Worm (Caenorhabditis elegans): ENCODE data around the gene D2023.4.

Gene D2023.4

DNA sequence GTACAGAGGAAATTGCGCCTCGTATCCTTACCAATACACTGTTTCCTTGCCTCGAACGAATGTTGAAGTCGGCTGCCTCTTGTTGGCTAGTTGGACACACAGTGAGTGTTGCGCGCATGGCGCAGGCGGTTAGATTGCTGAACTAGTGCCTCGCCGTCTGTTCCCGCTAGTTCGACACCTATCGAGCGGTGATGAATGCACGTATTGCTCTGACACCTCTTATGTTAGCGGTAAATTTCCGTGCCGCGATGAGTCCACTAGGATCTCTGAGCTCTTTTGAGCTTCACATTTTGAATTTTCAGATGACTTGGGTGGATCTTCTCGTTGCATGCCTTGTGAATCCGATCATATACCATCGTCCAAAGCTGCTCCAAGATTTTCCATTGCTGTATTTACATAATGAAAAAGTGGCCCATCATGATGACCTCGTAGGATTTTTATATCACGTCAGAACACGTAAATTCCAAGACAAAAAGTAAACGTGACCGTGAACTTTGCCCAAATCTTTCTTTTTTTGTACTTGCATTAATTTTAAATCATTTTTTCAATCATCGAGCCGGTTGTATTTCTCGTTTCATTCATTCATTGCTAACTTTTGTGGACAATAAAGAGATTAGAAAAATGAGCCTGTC lies 42.6 kb downstream of the D2023.4 start, which contains the start of gene F55A11.11 (continued):
- peak; percentile 84 for TF ChIP-seq B0336.3 (GFP tag; IDR thresholded peaks at IDR 0.05)
- TF ChIP-seq F23B12.7 (tag; optimal IDR thresholded peaks at IDR 0.05; ENCODE audit: insufficient read depth) = peak; percentile 73
- no peak; the same call in 1 of the 2 replicates for TF ChIP-seq mcd-1 (GFP tag; IDR thresholded peaks at IDR 0.05)
- peak; percentile 77 for TF ChIP-seq unc-130 (GFP tag; optimal IDR thresholded peaks at IDR 0.05)
- TF ChIP-seq nhr-120 (GFP tag; IDR thresholded peaks at IDR 0.05) = no peak
- TF ChIP-seq nfyb-1 (GFP tag; IDR thresholded peaks at IDR 0.05) = peak; percentile 96
- 0 out of 2 replicates have a peak, but pooled peaks have one; percentile 56 for TF ChIP-seq Y67H2A.10 (GFP tag; conservative IDR thresholded peaks at IDR 0.05)
- TF ChIP-seq let-607 (tag; optimal IDR thresholded peaks at IDR 0.05) = peak; percentile 54 to 76
- TF ChIP-seq D2030.7 (GFP tag; IDR thresholded peaks at IDR 0.05) = peak; percentile 83
- peak; percentile 76 for TF ChIP-seq Y53G8AR.9 (GFP tag; conservative IDR thresholded peaks at IDR 0.05)
- TF ChIP-seq hsf-1 (GFP tag; IDR thresholded peaks at IDR 0.05) = peak; percentile 68
- peak; percentile 92 for TF ChIP-seq chd-7 (tag; optimal IDR thresholded peaks at IDR 0.05)
- peak; percentile 87 for TF ChIP-seq ztf-25 (GFP tag; IDR thresholded peaks at IDR 0.05)
- peak; percentile 88 for TF ChIP-seq pbrm-1 (GFP tag; IDR thresholded peaks at IDR 0.05)
- peak; percentile 89 for TF ChIP-seq Y56A3A.18 (GFP tag; IDR thresholded peaks at IDR 0.05)
- peak; percentile 94 for TF ChIP-seq aptf-3 (GFP tag; IDR thresholded peaks at IDR 0.05)
- peak; percentile 76 for TF ChIP-seq ceh-100 (GFP tag; IDR thresholded peaks at IDR 0.05)
- peak; percentile 82 for TF ChIP-seq ceh-79 (tag; optimal IDR thresholded peaks at IDR 0.05)
- peak; percentile 76 for TF ChIP-seq ztf-22 (GFP tag; optimal IDR thresholded peaks at IDR 0.05)
- TF ChIP-seq attf-5 (GFP tag; optimal IDR thresholded peaks at IDR 0.05) = peak; percentile 90
- 0 out of 2 replicates have a peak, but pooled peaks have one; percentile 28 for TF ChIP-seq ceh-58 (GFP tag; IDR thresholded peaks at IDR 0.05)
- TF ChIP-seq B0035.1 (tag; optimal IDR thresholded peaks at IDR 0.05) = peak; percentile 70
- TF ChIP-seq bed-2 (GFP tag; IDR thresholded peaks at IDR 0.05) = peak; percentile 59; the same call in 1 of the 2 replicates
- peak; percentile 76 for TF ChIP-seq B0019.2 (GFP tag; conservative IDR thresholded peaks at IDR 0.05)
- TF ChIP-seq madf-6 (GFP tag; IDR thresholded peaks at IDR 0.05) = peak; percentile 82
- TF ChIP-seq attf-3 (GFP tag; conservative IDR thresholded peaks at IDR 0.05) = peak; percentile 75
- TF ChIP-seq aptf-2 (GFP tag; conservative IDR thresholded peaks at IDR 0.05) = 0 out of 2 replicates have a peak, but pooled peaks have one; percentile 7
- TF ChIP-seq hlh-12 (tag; optimal IDR thresholded peaks at IDR 0.05) = peak; percentile 81
- peak; percentile 97 for TF ChIP-seq zim-3 (tag; optimal IDR thresholded peaks at IDR 0.05)
- peak; percentile 76 for TF ChIP-seq K11D2.4 (GFP tag; IDR thresholded peaks at IDR 0.05)
- TF ChIP-seq sea-2 (GFP tag; IDR thresholded peaks at IDR 0.05) = peak; percentile 74; the same call in 1 of the 2 replicates
- peak; percentile 84 for TF ChIP-seq F49E8.2 (tag; optimal IDR thresholded peaks at IDR 0.05; ENCODE audit: insufficient read depth)
- TF ChIP-seq F57A8.1 (GFP tag; optimal IDR thresholded peaks at IDR 0.05) = peak; percentile 74
- TF ChIP-seq nhr-90 (tag; optimal IDR thresholded peaks at IDR 0.05) = peak; percentile 96
- peak; percentile 84; the same call in 1 of the 2 replicates for TF ChIP-seq ztf-6 (GFP tag; IDR thresholded peaks at IDR 0.05)
- TF ChIP-seq C06A6.2 (GFP tag; conservative IDR thresholded peaks at IDR 0.05) = peak; percentile 65; the same call in 1 of the 2 replicates
- no peak for TF ChIP-seq ceh-91 (GFP tag; IDR thresholded peaks at IDR 0.05)
- peak; percentile 85; the same call in 1 of the 2 replicates for TF ChIP-seq egl-18 (GFP tag; IDR thresholded peaks at IDR 0.05)
- peak; percentile 79 for TF ChIP-seq K12H6.12 (tag; optimal IDR thresholded peaks at IDR 0.05)
- TF ChIP-seq nfya-1 (tag; optimal IDR thresholded peaks at IDR 0.05; ENCODE audit: borderline replicate concordance, insufficient read depth) = no peak
- peak; percentile 96 for TF ChIP-seq die-1 (tag; optimal IDR thresholded peaks at IDR 0.05)
- TF ChIP-seq lsy-27 (tag; optimal IDR thresholded peaks at IDR 0.05; ENCODE audit: borderline replicate concordance, insufficient read depth) = peak; percentile 79
- peak; percentile 47; the same call in 1 of the 2 replicates for TF ChIP-seq Y79H2A.3 (GFP tag; conservative IDR thresholded peaks at IDR 0.05)
- peak; percentile 48 for TF ChIP-seq nhr-179 (tag; optimal IDR thresholded peaks at IDR 0.05)
- peak; percentile 54 for TF ChIP-seq unc-62 (GFP tag; optimal IDR thresholded peaks at IDR 0.05)
- no peak for TF ChIP-seq dpl-1 (GFP tag; optimal IDR thresholded peaks at IDR 0.05)

Data from whole organism, young adult.